Worm (Caenorhabditis elegans) whole organism, midembryonic: ENCODE measurements around the gene ess-2.

ENCODE experiments used
- T22C8.4 ChIP-seq: fragments of 200-800 bp; sonication (Bioruptor generic); IDR thresholded peaks from 2 replicates; pipeline ENCODE4 v1.3.6; 2022; ENCODE audit warnings: missing genetic modification characterization, missing compliant biosample characterization
- cog-1 ChIP-seq: sonication (generic microtip); optimal IDR thresholded peaks from 2 replicates; lab custom pipeline; 2016; ENCODE audit warnings: missing genetic modification characterization, missing compliant biosample characterization
- flt-1 ChIP-seq: fragments of 200-800 bp; sonication (Bioruptor generic); IDR thresholded peaks from 2 replicates; pipeline ENCODE4 v1.3.6; 2022; ENCODE audit warnings: missing genetic modification characterization, missing compliant biosample characterization
- klf-2 ChIP-seq: fragments of 200-800 bp; sonication (Bioruptor generic); conservative IDR thresholded peaks from 2 replicates; pipeline ENCODE4 v1.3.6; 2022; ENCODE audit warnings: missing genetic modification reagents, missing genetic modification characterization, missing compliant biosample characterization
- med-1 ChIP-seq: sonication (generic microtip); optimal IDR thresholded peaks from 2 replicates; lab custom pipeline; 2017; ENCODE audit warnings: missing genetic modification characterization, mild to moderate bottlenecking, missing compliant biosample characterization, antibody characterized with exemption, missing genetic modification reagents; ENCODE audit not compliant: insufficient read depth
- ztf-23 ChIP-seq: fragments of 200-800 bp; sonication (Bioruptor generic); IDR thresholded peaks from 2 replicates; pipeline ENCODE4 v1.3.6; 2022; ENCODE audit warnings: missing genetic modification reagents, missing genetic modification characterization, missing compliant biosample characterization
- ztf-29 ChIP-seq: fragments of 200-800 bp; sonication (Bioruptor generic); IDR thresholded peaks from 2 replicates; pipeline ENCODE4 v1.3.6; 2022; ENCODE audit warnings: missing genetic modification reagents, missing genetic modification characterization, missing compliant biosample characterization

DNA sequence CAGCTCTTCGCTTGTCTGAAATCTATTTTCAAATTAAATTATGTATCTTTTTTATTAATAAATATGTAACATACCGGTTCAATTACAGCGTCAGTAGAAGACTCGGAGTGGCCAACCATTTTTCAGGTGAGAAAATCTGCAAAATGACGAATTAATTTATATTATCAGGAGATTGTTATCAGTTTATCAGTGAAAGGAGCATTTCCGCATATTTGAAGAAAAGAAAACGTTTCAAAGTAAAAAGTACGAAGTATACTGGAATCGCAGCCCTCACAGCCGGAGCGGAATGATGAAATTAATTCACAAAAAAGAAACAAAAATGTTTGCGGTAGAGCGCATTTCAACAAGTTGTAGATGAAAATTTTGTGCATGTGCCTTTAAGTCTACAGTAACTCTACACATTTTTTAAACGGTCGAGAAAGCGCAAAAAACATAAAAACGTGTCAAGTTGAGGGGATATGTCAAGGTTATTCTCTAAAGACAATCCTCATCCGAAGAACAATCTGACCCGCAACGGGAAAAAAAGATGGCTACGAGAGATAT, 10.8 kb downstream of the ess-2 start:
- TF ChIP-seq T22C8.4 (GFP tag; lab: Robert Waterston, UW) (no peak), flt-1 (GFP tag; lab: Robert Waterston, UW) (no peak), cog-1 (tag; lab: Kevin White, UChicago) (no peak), ztf-23 (GFP tag; lab: Robert Waterston, UW) (no peak), klf-2 (GFP tag; lab: Robert Waterston, UW) (no peak), ztf-29 (GFP tag; lab: Robert Waterston, UW) (no peak), med-1 (no peak)
